Worm (Caenorhabditis elegans): Measurements from ENCODE around the gene rpia-1.

- no peak for TF ChIP-seq zag-1 (tag; optimal IDR thresholded peaks at IDR 0.05)
- no peak for TF ChIP-seq lin-15B (tag; optimal IDR thresholded peaks at IDR 0.05)
- no peak for TF ChIP-seq ceh-90 (tag; optimal IDR thresholded peaks at IDR 0.05)
- TF ChIP-seq nhr-12 (tag; optimal IDR thresholded peaks at IDR 0.05), result no peak
- TF ChIP-seq jun-1 (tag; optimal IDR thresholded peaks at IDR 0.05), result no peak
- no peak for TF ChIP-seq ceh-82 (tag; optimal IDR thresholded peaks at IDR 0.05)
- TF ChIP-seq dpl-1 (GFP tag; optimal IDR thresholded peaks at IDR 0.05), result no peak
- no peak for TF ChIP-seq mdl-1 (tag; optimal IDR thresholded peaks at IDR 0.05)
- no peak for TF ChIP-seq nhr-84 (tag; optimal IDR thresholded peaks at IDR 0.05)
- TF ChIP-seq aly-2 (tag; optimal IDR thresholded peaks at IDR 0.05), result no peak
Observed at ce11 chrIII:7165276-7165675, 42.3 kb downstream of the rpia-1 start.
